Fruit fly (Drosophila melanogaster): Measurements from ENCODE around the gene bnk.
A peak's percentile ranks its signal among the peaks of the same experiment; 100 is the strongest.

The bnk gene

dm6 chr3R:31168968-31169367 is 24.2 kb upstream of the bnk start, which contains the start of gene stops (continued):
- TF ChIP-seq NFAT (GFP tag; IDR thresholded peaks at IDR 0.05) (no peak), fd96Cb (tag; optimal IDR thresholded peaks at IDR 0.05) (peak; percentile 41), Gsc (GFP tag; IDR thresholded peaks at IDR 0.05) (no peak), so (GFP tag; IDR thresholded peaks at IDR 0.05) (no peak), CG2889 (GFP tag; IDR thresholded peaks at IDR 0.05) (0 out of 3 replicates have a peak, but pooled peaks have one; percentile 7), wdn (GFP tag; IDR thresholded peaks at IDR 0.05) (no peak), grau (tag; optimal IDR thresholded peaks at IDR 0.05) (no peak), org-1 (GFP tag; optimal IDR thresholded peaks at IDR 0.05) (no peak), CG17568 (GFP tag; optimal IDR thresholded peaks at IDR 0.05) (peak; percentile 47), CG7786 (GFP tag; optimal IDR thresholded peaks at IDR 0.05) (no peak), CG1792 (GFP tag; optimal IDR thresholded peaks at IDR 0.05) (peak; percentile 28), HmgD (GFP tag; optimal IDR thresholded peaks at IDR 0.05) (no peak), Kr (GFP tag; optimal IDR thresholded peaks at IDR 0.05) (no peak), CG5245 (GFP tag; optimal IDR thresholded peaks at IDR 0.05) (no peak), CG18476 (GFP tag; optimal IDR thresholded peaks at IDR 0.05) (peak; percentile 43), jumu (GFP tag; optimal IDR thresholded peaks at IDR 0.05) (no peak), CG7928 (GFP tag; optimal IDR thresholded peaks at IDR 0.05) (no peak), gcm2 (GFP tag; optimal IDR thresholded peaks at IDR 0.05) (no peak), CG31224 (GFP tag; IDR thresholded peaks at IDR 0.05) (no peak), dysf (GFP tag; IDR thresholded peaks at IDR 0.05) (no peak), CG13287 (GFP tag; IDR thresholded peaks at IDR 0.05; ENCODE audit: partially characterized antibody) (no peak), repo (GFP tag; optimal IDR thresholded peaks at IDR 0.05) (no peak), CG6765 (GFP tag; optimal IDR thresholded peaks at IDR 0.05) (no peak), her (GFP tag; optimal IDR thresholded peaks at IDR 0.05) (no peak), CG30403 (GFP tag; optimal IDR thresholded peaks at IDR 0.05) (no peak), knrl (GFP tag; IDR thresholded peaks at IDR 0.05; ENCODE audit: partially characterized antibody) (no peak), Tbp (GFP tag; optimal IDR thresholded peaks at IDR 0.05) (no peak), bsh (GFP tag; optimal IDR thresholded peaks at IDR 0.05) (no peak), tx (GFP tag; optimal IDR thresholded peaks at IDR 0.05) (no peak), HLH3B (GFP tag; IDR thresholded peaks at IDR 0.05) (0 out of 2 replicates have a peak, but pooled peaks have one; percentile 21), NC2α (GFP tag; optimal IDR thresholded peaks at IDR 0.05) (no peak), CG12236 (GFP tag; optimal IDR thresholded peaks at IDR 0.05) (peak; percentile 40), Fer1 (GFP tag; optimal IDR thresholded peaks at IDR 0.05) (peak; percentile 2), CG11085 (GFP tag; IDR thresholded peaks at IDR 0.05) (no peak), lab (GFP tag; optimal IDR thresholded peaks at IDR 0.05) (peak; percentile 33), CG17912 (GFP tag; optimal IDR thresholded peaks at IDR 0.05) (no peak), bcd (GFP tag; optimal IDR thresholded peaks at IDR 0.05) (peak; percentile 49), CG8478 (optimal IDR thresholded peaks at IDR 0.05) (no peak), jigr1 (GFP tag; IDR thresholded peaks at IDR 0.05) (no peak), B-H2 (GFP tag; optimal IDR thresholded peaks at IDR 0.05) (no peak), Doc2 (GFP tag; IDR thresholded peaks at IDR 0.05) (no peak), al (GFP tag; IDR thresholded peaks at IDR 0.05) (no peak), CG6854 (GFP tag; optimal IDR thresholded peaks at IDR 0.05) (peak; percentile 44), CG11398 (GFP tag; optimal IDR thresholded peaks at IDR 0.05) (no peak), Rx (GFP tag; IDR thresholded peaks at IDR 0.05) (no peak), CG1529 (GFP tag; optimal IDR thresholded peaks at IDR 0.05) (peak; percentile 34), gem (tag; optimal IDR thresholded peaks at IDR 0.05) (peak; percentile 31), CG2875 (GFP tag; optimal IDR thresholded peaks at IDR 0.05) (peak; percentile 61), run (tag; optimal IDR thresholded peaks at IDR 0.05) (no peak), h (optimal IDR thresholded peaks at IDR 0.05) (no peak), ara (GFP tag; IDR thresholded peaks at IDR 0.05) (no peak), tna (GFP tag; IDR thresholded peaks at IDR 0.05; ENCODE audit: partially characterized antibody) (no peak), ac (GFP tag; optimal IDR thresholded peaks at IDR 0.05) (no peak), CG2199 (GFP tag; IDR thresholded peaks at IDR 0.05) (no peak)
